Fruit fly (Drosophila melanogaster): Measurements from ENCODE around the gene CG14969.

Gene CG14969

dm6 chr3L:3303087-3303526 lies 31.7 kb downstream of the CG14969 start, which contains the start of gene CG14968 (continued):
- TF ChIP-seq ERR (GFP tag; optimal IDR thresholded peaks at IDR 0.05) = peak; percentile 73
- TF ChIP-seq C15 (GFP tag; IDR thresholded peaks at IDR 0.05) = peak; percentile 90
- peak; percentile 52 for TF ChIP-seq crc (GFP tag; optimal IDR thresholded peaks at IDR 0.05)
- TF ChIP-seq CG17361 (GFP tag; IDR thresholded peaks at IDR 0.05) = peak; percentile 92
- TF ChIP-seq CG15479 (GFP tag; optimal IDR thresholded peaks at IDR 0.05) = no peak
- no peak for TF ChIP-seq inv (GFP tag; IDR thresholded peaks at IDR 0.05; ENCODE audit: partially characterized antibody)
- peak; percentile 62 for TF ChIP-seq CG10565 (GFP tag; optimal IDR thresholded peaks at IDR 0.05)
- peak; percentile 96 for TF ChIP-seq CG17328 (GFP tag; IDR thresholded peaks at IDR 0.05)
- peak; percentile 98 for TF ChIP-seq CG17359 (tag; optimal IDR thresholded peaks at IDR 0.05)
- TF ChIP-seq CG6854 (GFP tag; optimal IDR thresholded peaks at IDR 0.05) = peak; percentile 86
- TF ChIP-seq ci (GFP tag; IDR thresholded peaks at IDR 0.05) = peak; percentile 99
- peak; percentile 90 for TF ChIP-seq Hsf (GFP tag; optimal IDR thresholded peaks at IDR 0.05)
- no peak for TF ChIP-seq pan (optimal IDR thresholded peaks at IDR 0.05)
- peak in 1 of 2 experiments; percentile 98 for TF ChIP-seq pan (GFP tag; optimal IDR thresholded peaks at IDR 0.05 in 1 of 2, IDR thresholded peaks at IDR 0.05 in 1 of 2)
- peak; percentile 90 for TF ChIP-seq Rx (GFP tag; IDR thresholded peaks at IDR 0.05)
- TF ChIP-seq Atf6 (GFP tag; IDR thresholded peaks at IDR 0.05) = peak; percentile 97
- TF ChIP-seq bbx (GFP tag; IDR thresholded peaks at IDR 0.05; ENCODE audit: partially characterized antibody) = no peak
- TF ChIP-seq CG14441 (GFP tag; IDR thresholded peaks at IDR 0.05) = peak; percentile 95
- peak; percentile 74 for TF ChIP-seq Doc2 (GFP tag; IDR thresholded peaks at IDR 0.05)
- TF ChIP-seq sr (GFP tag; IDR thresholded peaks at IDR 0.05) = peak; percentile 78
- TF ChIP-seq CG7839 (tag; optimal IDR thresholded peaks at IDR 0.05) = peak; percentile 95
- TF ChIP-seq Ets97D (GFP tag; optimal IDR thresholded peaks at IDR 0.05) = peak; percentile 29
- TF ChIP-seq CG6813 (GFP tag; optimal IDR thresholded peaks at IDR 0.05) = peak; percentile 92
- peak; percentile 91 for TF ChIP-seq peb (GFP tag; IDR thresholded peaks at IDR 0.05)
- TF ChIP-seq HLH3B (GFP tag; IDR thresholded peaks at IDR 0.05) = peak; percentile 96
- TF ChIP-seq tio (GFP tag; optimal IDR thresholded peaks at IDR 0.05) = peak; percentile 84
- TF ChIP-seq H2.0 (GFP tag; IDR thresholded peaks at IDR 0.05) = peak; percentile 96
- peak; percentile 75; the same call in 1 of the 2 replicates for TF ChIP-seq GATAe (GFP tag; conservative IDR thresholded peaks at IDR 0.05)
- peak; percentile 86 for TF ChIP-seq CG11723 (GFP tag; optimal IDR thresholded peaks at IDR 0.05)
- TF ChIP-seq zen2 (GFP tag; IDR thresholded peaks at IDR 0.05; ENCODE audit: partially characterized antibody) = no peak
- TF ChIP-seq schlank (tag; optimal IDR thresholded peaks at IDR 0.05) = peak; percentile 70
- TF ChIP-seq ken (GFP tag; IDR thresholded peaks at IDR 0.05) = peak; percentile 94
- peak; percentile 86 for TF ChIP-seq CG9817 (tag; optimal IDR thresholded peaks at IDR 0.05)
- peak; percentile 83 for TF ChIP-seq CG18011 (GFP tag; optimal IDR thresholded peaks at IDR 0.05)
- TF ChIP-seq CG9727 (GFP tag; optimal IDR thresholded peaks at IDR 0.05) = peak; percentile 85
- TF ChIP-seq Ets65A (GFP tag) = peak; percentile 92
- peak; percentile 91 for TF ChIP-seq CG17385 (GFP tag; optimal IDR thresholded peaks at IDR 0.05)
- TF ChIP-seq crol (GFP tag; IDR thresholded peaks at IDR 0.05) = peak; percentile 70
- TF ChIP-seq MESR4 (GFP tag; optimal IDR thresholded peaks at IDR 0.05) = no peak
- TF ChIP-seq CG12299 (tag; optimal IDR thresholded peaks at IDR 0.05) = peak; percentile 87
- TF ChIP-seq NFAT (GFP tag; IDR thresholded peaks at IDR 0.05) = peak; percentile 96
- peak; percentile 68 for TF ChIP-seq Gsc (GFP tag; IDR thresholded peaks at IDR 0.05)
- TF ChIP-seq Spps (tag; optimal IDR thresholded peaks at IDR 0.05) = peak; percentile 83
- TF ChIP-seq CG18262 (tag; optimal IDR thresholded peaks at IDR 0.05) = peak; percentile 92
- TF ChIP-seq Kr (GFP tag; optimal IDR thresholded peaks at IDR 0.05) = no peak
- peak; percentile 72 for TF ChIP-seq CG2875 (GFP tag; optimal IDR thresholded peaks at IDR 0.05)
- TF ChIP-seq org-1 (GFP tag; optimal IDR thresholded peaks at IDR 0.05) = peak; percentile 71
- TF ChIP-seq CG14667 (GFP tag; IDR thresholded peaks at IDR 0.05) = peak; percentile 90
- TF ChIP-seq Ada2b (GFP tag; IDR thresholded peaks at IDR 0.05) = peak; percentile 95
- no peak for TF ChIP-seq prd (optimal IDR thresholded peaks at IDR 0.05)
- peak; percentile 92 for TF ChIP-seq prd (GFP tag; IDR thresholded peaks at IDR 0.05)
